Worm (Caenorhabditis elegans) whole organism, midembryonic: ENCODE measurements around the gene F32A5.4.

Experiments
- T22C8.4 ChIP-seq: fragments of 200-800 bp; sonication (Bioruptor generic); IDR thresholded peaks from 2 replicates; pipeline ENCODE4 v1.3.6; 2022; ENCODE audit warnings: missing genetic modification characterization, missing compliant biosample characterization
- cog-1 ChIP-seq: sonication (generic microtip); optimal IDR thresholded peaks from 2 replicates; lab custom pipeline; 2016; ENCODE audit warnings: missing genetic modification characterization, missing compliant biosample characterization
- flt-1 ChIP-seq: fragments of 200-800 bp; sonication (Bioruptor generic); IDR thresholded peaks from 2 replicates; pipeline ENCODE4 v1.3.6; 2022; ENCODE audit warnings: missing genetic modification characterization, missing compliant biosample characterization
- klf-2 ChIP-seq: fragments of 200-800 bp; sonication (Bioruptor generic); conservative IDR thresholded peaks from 2 replicates; pipeline ENCODE4 v1.3.6; 2022; ENCODE audit warnings: missing genetic modification reagents, missing genetic modification characterization, missing compliant biosample characterization
- med-1 ChIP-seq: sonication (generic microtip); optimal IDR thresholded peaks from 2 replicates; lab custom pipeline; 2017; ENCODE audit warnings: missing genetic modification characterization, mild to moderate bottlenecking, missing compliant biosample characterization, antibody characterized with exemption, missing genetic modification reagents; ENCODE audit not compliant: insufficient read depth
- ref-1 ChIP-seq: fragments of 200-800 bp; sonication (Bioruptor generic); conservative IDR thresholded peaks from 2 replicates; pipeline ENCODE4 v1.3.6; 2022; ENCODE audit warnings: missing genetic modification reagents, missing genetic modification characterization, missing compliant biosample characterization
- tab-1 ChIP-seq: fragments of 200-800 bp; sonication (Bioruptor generic); IDR thresholded peaks from 2 replicates; pipeline ENCODE4 v1.3.6; 2022; ENCODE audit warnings: missing genetic modification characterization, missing compliant biosample characterization
- ztf-23 ChIP-seq: fragments of 200-800 bp; sonication (Bioruptor generic); IDR thresholded peaks from 2 replicates; pipeline ENCODE4 v1.3.6; 2022; ENCODE audit warnings: missing genetic modification reagents, missing genetic modification characterization, missing compliant biosample characterization
- ztf-29 ChIP-seq: fragments of 200-800 bp; sonication (Bioruptor generic); IDR thresholded peaks from 2 replicates; pipeline ENCODE4 v1.3.6; 2022; ENCODE audit warnings: missing genetic modification reagents, missing genetic modification characterization, missing compliant biosample characterization

Gene F32A5.4

ce11 chrII:7264675-7265074 is 35.7 kb downstream of the F32A5.4 start:
- TF ChIP-seq flt-1 (GFP tag; lab: Robert Waterston, UW): no peak
- TF ChIP-seq med-1 (GFP tag; lab: Kevin White, UChicago): no peak
- TF ChIP-seq tab-1 (GFP tag; lab: Robert Waterston, UW): no peak
- TF ChIP-seq cog-1 (tag; lab: Kevin White, UChicago): no peak
- no peak for TF ChIP-seq T22C8.4 (GFP tag; lab: Robert Waterston, UW)
- no peak for TF ChIP-seq klf-2 (GFP tag; lab: Robert Waterston, UW)
- TF ChIP-seq ztf-29: no peak
- TF ChIP-seq ztf-23 (GFP tag; lab: Robert Waterston, UW): no peak
- TF ChIP-seq ref-1 (GFP tag; lab: Robert Waterston, UW): no peak

- TF ChIP-seq med-1 (GFP tag; lab: Kevin White, UChicago): no peak
- no peak for TF ChIP-seq ref-1 (GFP tag; lab: Robert Waterston, UW)
- no peak for TF ChIP-seq cog-1 (tag; lab: Kevin White, UChicago)
- no peak for TF ChIP-seq ztf-29
- TF ChIP-seq tab-1 (GFP tag; lab: Robert Waterston, UW): no peak
- TF ChIP-seq flt-1 (GFP tag; lab: Robert Waterston, UW): no peak
- TF ChIP-seq klf-2 (GFP tag; lab: Robert Waterston, UW): no peak
- TF ChIP-seq T22C8.4 (GFP tag; lab: Robert Waterston, UW): no peak
- no peak for TF ChIP-seq ztf-23 (GFP tag; lab: Robert Waterston, UW)
These were observed 40.8 kb downstream of the F32A5.4 start for ce11 chrII:7269783-7270182.

DNA sequence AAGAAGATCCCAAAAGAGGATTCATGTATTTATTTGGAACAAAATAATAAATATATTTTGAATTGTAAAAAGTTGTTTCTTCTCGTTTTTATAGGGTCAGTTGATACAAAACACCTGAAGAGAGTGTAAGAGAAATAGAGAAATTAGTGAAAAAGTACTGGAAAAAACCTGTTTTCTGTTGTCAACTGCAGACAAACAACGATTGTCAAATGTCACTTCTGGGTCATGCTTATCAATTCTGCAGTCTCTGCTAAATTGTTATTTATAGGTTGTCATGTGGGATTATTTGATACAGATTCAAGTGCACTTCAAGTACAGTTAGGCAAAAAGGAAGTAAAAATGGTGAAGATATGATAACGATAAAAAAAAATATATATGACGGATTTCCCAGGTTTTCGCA is 43.6 kb downstream of the F32A5.4 start:
- TF ChIP-seq cog-1 (tag; lab: Kevin White, UChicago): no peak
- TF ChIP-seq ztf-23 (GFP tag; lab: Robert Waterston, UW): no peak
- no peak for TF ChIP-seq ztf-29
- no peak for TF ChIP-seq tab-1 (GFP tag; lab: Robert Waterston, UW)

DNA sequence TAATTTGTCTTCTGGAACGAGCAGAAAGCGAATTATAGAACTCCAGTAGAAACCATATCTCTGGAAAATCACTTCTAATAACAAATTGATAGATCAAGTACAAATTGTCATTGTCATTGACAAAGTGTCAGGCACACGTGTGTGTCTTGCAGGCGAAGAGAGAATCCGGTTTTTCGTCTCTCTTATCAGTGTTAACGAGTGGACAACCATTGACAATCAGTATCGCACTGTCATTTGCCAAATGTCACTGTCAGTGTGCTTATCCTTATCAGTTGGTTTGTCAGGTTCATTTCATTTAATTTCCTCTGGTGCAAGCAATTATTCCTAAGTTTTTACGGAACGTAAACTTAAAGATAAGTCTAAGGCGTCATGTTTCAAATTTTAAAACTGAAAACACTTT is 44.6 kb downstream of the F32A5.4 start:
- no peak for TF ChIP-seq ztf-23 (GFP tag; lab: Robert Waterston, UW)
- TF ChIP-seq flt-1 (GFP tag; lab: Robert Waterston, UW): no peak
- TF ChIP-seq med-1 (GFP tag; lab: Kevin White, UChicago): no peak

DNA sequence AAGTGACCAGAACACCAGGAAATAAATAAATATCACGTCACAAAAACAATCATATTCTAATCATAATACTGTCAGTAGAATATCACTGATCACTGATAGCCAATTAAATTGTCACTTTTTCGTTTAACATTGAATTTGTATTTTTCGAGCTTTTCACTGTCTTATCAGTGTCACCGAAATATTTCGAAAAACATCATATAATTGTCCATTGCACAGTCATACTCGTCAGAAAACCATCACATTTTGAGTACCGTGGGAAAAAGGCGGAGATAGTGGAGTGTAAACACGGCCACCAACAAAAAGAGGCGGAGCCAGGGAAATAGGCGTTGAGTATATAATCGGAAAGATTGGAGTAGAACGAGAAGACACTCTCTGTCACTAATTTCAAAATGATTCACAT is 48.3 kb downstream of the F32A5.4 start:
- TF ChIP-seq med-1 (GFP tag; lab: Kevin White, UChicago) (no peak), ztf-29 (no peak), ztf-23 (GFP tag; lab: Robert Waterston, UW) (no peak), klf-2 (GFP tag; lab: Robert Waterston, UW) (no peak), T22C8.4 (GFP tag; lab: Robert Waterston, UW) (no peak), ref-1 (GFP tag; lab: Robert Waterston, UW) (no peak), cog-1 (tag; lab: Kevin White, UChicago) (no peak), tab-1 (GFP tag; lab: Robert Waterston, UW) (no peak), flt-1 (GFP tag; lab: Robert Waterston, UW) (no peak)

ce11 chrII:7277925-7278324 is 49.0 kb downstream of the F32A5.4 start:
- TF ChIP-seq tab-1 (GFP tag; lab: Robert Waterston, UW): no peak
- no peak for TF ChIP-seq flt-1 (GFP tag; lab: Robert Waterston, UW)
- no peak for TF ChIP-seq ref-1 (GFP tag; lab: Robert Waterston, UW)
- TF ChIP-seq cog-1 (tag; lab: Kevin White, UChicago): no peak
- TF ChIP-seq klf-2 (GFP tag; lab: Robert Waterston, UW): no peak
- TF ChIP-seq med-1 (GFP tag; lab: Kevin White, UChicago): no peak
- TF ChIP-seq ztf-23 (GFP tag; lab: Robert Waterston, UW): no peak
- TF ChIP-seq T22C8.4 (GFP tag; lab: Robert Waterston, UW): no peak
- TF ChIP-seq ztf-29: no peak

ce11 chrII:7279808-7280207 is 50.9 kb downstream of the F32A5.4 start:
- TF ChIP-seq med-1 (GFP tag; lab: Kevin White, UChicago) (no peak), klf-2 (GFP tag; lab: Robert Waterston, UW) (no peak), cog-1 (tag; lab: Kevin White, UChicago) (no peak), ref-1 (GFP tag; lab: Robert Waterston, UW) (no peak), ztf-23 (GFP tag; lab: Robert Waterston, UW) (no peak), flt-1 (GFP tag; lab: Robert Waterston, UW) (no peak), tab-1 (GFP tag; lab: Robert Waterston, UW) (no peak), T22C8.4 (GFP tag; lab: Robert Waterston, UW) (no peak), ztf-29 (no peak)
